Fruit fly (Drosophila melanogaster): Measurements from ENCODE around the gene CG15564.
A peak's percentile ranks its signal among the peaks of the same experiment; 100 is the strongest.

Gene CG15564

dm6 chr3R:31225043-31225681, 10.0 kb downstream of the CG15564 start (continued):
- TF ChIP-seq fkh (GFP tag; optimal IDR thresholded peaks at IDR 0.05) (no peak), CG6808 (GFP tag; optimal IDR thresholded peaks at IDR 0.05) (no peak), dac (GFP tag; optimal IDR thresholded peaks at IDR 0.05) (no peak), achi (GFP tag; optimal IDR thresholded peaks at IDR 0.05) (no peak), Eip75B (GFP tag; optimal IDR thresholded peaks at IDR 0.05) (peak; percentile 80), Hr38 (GFP tag; optimal IDR thresholded peaks at IDR 0.05) (no peak), OdsH (GFP tag; optimal IDR thresholded peaks at IDR 0.05) (no peak), CG11762 (GFP tag; optimal IDR thresholded peaks at IDR 0.05; ENCODE audit: insufficient read depth) (peak; percentile 44), CG15336 (GFP tag; IDR thresholded peaks at IDR 0.05) (peak; percentile 70), CG3032 (tag; optimal IDR thresholded peaks at IDR 0.05) (no peak), Eip93F (GFP tag; optimal IDR thresholded peaks at IDR 0.05) (peak; percentile 68), net (GFP tag; optimal IDR thresholded peaks at IDR 0.05) (no peak), CG10631 (GFP tag; optimal IDR thresholded peaks at IDR 0.05) (peak; percentile 25), pdm3 (GFP tag; optimal IDR thresholded peaks at IDR 0.05) (no peak), CG8119 (GFP tag; IDR thresholded peaks at IDR 0.05) (peak; percentile 67; the same call in 2 of the 3 replicates), CG4318 (GFP tag; optimal IDR thresholded peaks at IDR 0.05) (no peak)

DNA sequence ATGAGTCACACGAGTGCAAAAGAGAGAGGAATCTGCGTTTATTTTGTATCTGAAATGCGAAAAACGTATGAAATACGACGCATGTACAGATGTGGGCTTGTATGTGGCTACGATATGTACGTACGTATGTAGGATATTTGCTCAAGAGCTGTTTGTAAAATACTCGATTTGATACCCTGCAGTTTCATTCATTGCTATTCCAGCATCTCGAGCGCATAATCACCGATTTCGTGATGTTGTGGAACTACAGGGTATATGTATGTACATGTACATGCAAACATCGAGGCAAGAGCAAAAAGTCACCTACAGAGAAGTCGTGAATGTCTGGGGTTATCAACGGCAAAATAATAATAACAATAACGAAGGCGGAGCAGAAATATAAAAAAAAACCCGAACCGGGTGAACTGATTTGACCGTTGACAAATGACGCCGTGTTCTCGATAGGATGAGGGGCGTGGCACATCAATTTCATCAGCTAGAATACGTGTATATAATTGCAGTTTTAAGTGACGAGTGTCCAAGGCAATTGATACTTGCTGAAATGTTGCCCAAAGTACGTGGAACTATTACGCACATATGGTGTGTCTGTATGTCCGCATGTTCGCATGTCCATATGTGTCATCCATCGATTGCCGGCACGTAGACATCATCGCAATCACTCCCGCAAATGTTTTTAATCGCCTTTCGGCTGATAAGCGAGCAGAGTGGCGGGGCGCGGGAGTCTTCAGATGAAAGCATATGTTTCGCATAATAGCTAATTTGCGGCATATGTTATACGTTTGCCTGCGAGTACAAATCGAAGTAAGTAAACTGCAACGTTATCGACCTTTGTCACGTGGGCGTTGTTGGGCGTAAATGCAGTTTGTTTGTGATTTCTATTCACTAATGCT, 10.9 kb downstream of the CG15564 start:
- TF ChIP-seq eg (GFP tag; IDR thresholded peaks at IDR 0.05) (no peak), CG6163 (GFP tag; IDR thresholded peaks at IDR 0.05) (0 out of 3 replicates have a peak, but pooled peaks have one; percentile 33), svp (GFP tag) (peak; percentile 98), Eip78C (GFP tag) (peak; percentile 46)

- TF ChIP-seq Eip78C (GFP tag) = no peak
- no peak for TF ChIP-seq CG4318 (GFP tag; optimal IDR thresholded peaks at IDR 0.05)
- TF ChIP-seq Gug (GFP tag; IDR thresholded peaks at IDR 0.05) = no peak
- TF ChIP-seq dac (GFP tag; optimal IDR thresholded peaks at IDR 0.05) = no peak
- TF ChIP-seq Ets96B (tag; optimal IDR thresholded peaks at IDR 0.05) = no peak
- TF ChIP-seq Lpt (GFP tag; optimal IDR thresholded peaks at IDR 0.05) = no peak
- no peak for TF ChIP-seq fd59A (GFP tag; optimal IDR thresholded peaks at IDR 0.05)
- TF ChIP-seq Hr38 (GFP tag; optimal IDR thresholded peaks at IDR 0.05) = no peak
- TF ChIP-seq CG6276 (GFP tag; optimal IDR thresholded peaks at IDR 0.05) = no peak
- TF ChIP-seq CG7368 (GFP tag; optimal IDR thresholded peaks at IDR 0.05) = no peak
- no peak for TF ChIP-seq CG8319 (GFP tag; optimal IDR thresholded peaks at IDR 0.05)
Measured at dm6 chr3R:31222890-31223569, 12.1 kb downstream of the CG15564 start.

- no peak for TF ChIP-seq CG15336 (GFP tag; IDR thresholded peaks at IDR 0.05)
- peak; percentile 60 for TF ChIP-seq CG3919 (GFP tag; optimal IDR thresholded peaks at IDR 0.05)
- peak; percentile 62 for TF ChIP-seq CG10631 (GFP tag; optimal IDR thresholded peaks at IDR 0.05)
- TF ChIP-seq Eip78C (GFP tag) = peak; percentile 91
- peak; percentile 64 for TF ChIP-seq topi (GFP tag; optimal IDR thresholded peaks at IDR 0.05)
- TF ChIP-seq CG1621 (tag; optimal IDR thresholded peaks at IDR 0.05) = peak; percentile 40
- peak; percentile 43 for TF ChIP-seq CG7368 (GFP tag; optimal IDR thresholded peaks at IDR 0.05)
- TF ChIP-seq CG9139 (GFP tag; optimal IDR thresholded peaks at IDR 0.05) = no peak
- TF ChIP-seq CG6792 (GFP tag; optimal IDR thresholded peaks at IDR 0.05) = peak; percentile 75
- TF ChIP-seq CG10669 (GFP tag; optimal IDR thresholded peaks at IDR 0.05) = peak; percentile 66
- peak; percentile 71 for TF ChIP-seq Sox102F (GFP tag; optimal IDR thresholded peaks at IDR 0.05)
- TF ChIP-seq achi (GFP tag; optimal IDR thresholded peaks at IDR 0.05) = peak; percentile 62
- peak; percentile 41 for TF ChIP-seq spab (GFP tag; optimal IDR thresholded peaks at IDR 0.05)
- TF ChIP-seq fd85E (GFP tag; optimal IDR thresholded peaks at IDR 0.05) = no peak
- TF ChIP-seq Hr38 (GFP tag; optimal IDR thresholded peaks at IDR 0.05) = no peak
- TF ChIP-seq salr (GFP tag; optimal IDR thresholded peaks at IDR 0.05) = peak; percentile 28 to 40
- no peak for TF ChIP-seq CG11294 (GFP tag; IDR thresholded peaks at IDR 0.05)
- TF ChIP-seq Lpt (GFP tag; optimal IDR thresholded peaks at IDR 0.05) = no peak
- peak; percentile 71 for TF ChIP-seq Ets21C (GFP tag; optimal IDR thresholded peaks at IDR 0.05)
- peak; percentile 81 for TF ChIP-seq svp (GFP tag)
- TF ChIP-seq Met (GFP tag; optimal IDR thresholded peaks at IDR 0.05) = peak; percentile 74
- peak; percentile 79 for TF ChIP-seq esn (GFP tag; optimal IDR thresholded peaks at IDR 0.05)
Measured at dm6 chr3R:31222125-31222889, 12.9 kb downstream of the CG15564 start.

Data from whole organism, prepupa.